Worm (Caenorhabditis elegans) whole organism, early embryonic: ENCODE data around the gene str-113.

Experiments
- ama-1 ChIP-seq: fragments of 150-350 bp; optimal IDR thresholded peaks from 2 replicates; lab custom pipeline; 2014
- ets-7 ChIP-seq: sonication (generic microtip); optimal IDR thresholded peaks from 2 replicates; lab custom pipeline; 2016; ENCODE audit warnings: missing genotype, missing genetic modification characterization, missing compliant biosample characterization
- flt-1 ChIP-seq: fragments of 200-800 bp; sonication (Bioruptor generic); IDR thresholded peaks from 2 replicates; pipeline ENCODE4 v1.3.6; 2022; ENCODE audit warnings: missing genetic modification characterization, missing compliant biosample characterization
- hmg-4 ChIP-seq: fragments of 200-800 bp; sonication (Bioruptor generic); optimal IDR thresholded peaks from 2 replicates; lab custom pipeline; 2018; ENCODE audit warnings: mild to moderate bottlenecking, missing genetic modification characterization, missing compliant biosample characterization

ce11 chrV:3626944-3627343 is 39.8 kb downstream of the str-113 start, which contains the start of gene F59B1.4:
- TF ChIP-seq ets-7 (tag; lab: Kevin White, UChicago) (no peak), ama-1 (lab: Kevin White, UChicago) (no peak), flt-1 (no peak), hmg-4 (GFP tag; lab: Kevin White, UChicago) (no peak)
